Worm (Caenorhabditis elegans): ENCODE measurements around the gene F22B8.3.

DNA sequence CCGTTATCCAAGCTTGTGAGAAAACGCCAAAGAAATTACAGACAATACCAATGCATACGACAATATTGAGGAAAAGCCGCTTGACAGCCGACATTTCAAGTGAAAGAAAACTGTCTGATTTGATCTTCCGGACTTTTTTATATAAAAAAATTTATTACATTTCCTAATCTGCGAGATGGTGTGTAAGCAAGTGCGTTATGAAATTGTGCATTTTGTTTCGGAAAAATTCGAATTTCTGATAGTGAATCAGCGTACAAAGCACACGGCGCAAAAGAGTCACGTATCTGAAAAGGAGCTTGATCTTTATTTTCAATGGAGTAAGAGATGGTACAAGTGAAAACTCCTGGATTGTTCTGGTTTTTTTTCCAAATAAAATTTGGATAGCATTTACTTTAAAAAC lies 50.3 kb downstream of the F22B8.3 start, which contains the start of gene clc-32:
- no peak for TF ChIP-seq F13C5.2 (tag; optimal IDR thresholded peaks at IDR 0.05)
- TF ChIP-seq ama-1 (optimal IDR thresholded peaks at IDR 0.05) = no peak
- no peak for TF ChIP-seq sea-1 (GFP tag; conservative IDR thresholded peaks at IDR 0.05)
- TF ChIP-seq ceh-13 (GFP tag; optimal IDR thresholded peaks at IDR 0.05) = no peak
- no peak for TF ChIP-seq tbx-11 (GFP tag; IDR thresholded peaks at IDR 0.05)
- TF ChIP-seq hnd-1 (tag; optimal IDR thresholded peaks at IDR 0.05) = no peak
- TF ChIP-seq flt-1 (GFP tag; IDR thresholded peaks at IDR 0.05) = no peak
- no peak for TF ChIP-seq hmg-4 (GFP tag; optimal IDR thresholded peaks at IDR 0.05)
- TF ChIP-seq pes-1 (GFP tag; IDR thresholded peaks at IDR 0.05) = no peak
- TF ChIP-seq ets-7 (tag; optimal IDR thresholded peaks at IDR 0.05) = no peak
- no peak for TF ChIP-seq aly-1 (tag; optimal IDR thresholded peaks at IDR 0.05)
- TF ChIP-seq tbx-37 (GFP tag; conservative IDR thresholded peaks at IDR 0.05) = no peak
